Worm (Caenorhabditis elegans) whole organism, midembryonic: ENCODE data around the gene alh-7.

ENCODE experiments used
- cog-1 ChIP-seq: sonication (generic microtip); optimal IDR thresholded peaks from 2 replicates; lab custom pipeline; 2016; ENCODE audit warnings: missing genetic modification characterization, missing compliant biosample characterization
- flt-1 ChIP-seq: fragments of 200-800 bp; sonication (Bioruptor generic); IDR thresholded peaks from 2 replicates; pipeline ENCODE4 v1.3.6; 2022; ENCODE audit warnings: missing genetic modification characterization, missing compliant biosample characterization
- klf-2 ChIP-seq: fragments of 200-800 bp; sonication (Bioruptor generic); conservative IDR thresholded peaks from 2 replicates; pipeline ENCODE4 v1.3.6; 2022; ENCODE audit warnings: missing genetic modification reagents, missing genetic modification characterization, missing compliant biosample characterization
- med-1 ChIP-seq: sonication (generic microtip); optimal IDR thresholded peaks from 2 replicates; lab custom pipeline; 2017; ENCODE audit warnings: missing genetic modification characterization, mild to moderate bottlenecking, missing compliant biosample characterization, antibody characterized with exemption, missing genetic modification reagents; ENCODE audit not compliant: insufficient read depth
- tab-1 ChIP-seq: fragments of 200-800 bp; sonication (Bioruptor generic); IDR thresholded peaks from 2 replicates; pipeline ENCODE4 v1.3.6; 2022; ENCODE audit warnings: missing genetic modification characterization, missing compliant biosample characterization

- TF ChIP-seq tab-1 (GFP tag; lab: Robert Waterston, UW) (no peak), flt-1 (GFP tag; lab: Robert Waterston, UW) (no peak), cog-1 (tag; lab: Kevin White, UChicago) (no peak), med-1 (no peak), klf-2 (no peak)
Observed at ce11 chrII:13451321-13451720, 40.3 kb downstream of the alh-7 start.
